Worm (Caenorhabditis elegans): ENCODE measurements around the gene sru-40.

The sru-40 gene

ce11 chrV:9860337-9860736 lies 26.5 kb upstream of the sru-40 start:
- TF ChIP-seq lsy-2 (tag; optimal IDR thresholded peaks at IDR 0.05) = peak; percentile 67
- TF ChIP-seq mab-5 (tag; optimal IDR thresholded peaks at IDR 0.05) = no peak

ce11 chrV:9859863-9860262 lies 26.1 kb upstream of the sru-40 start, which contains the start of gene lsy-12:
lsy-12 (minus strand) TSS chrV:9859963.
- TF ChIP-seq ceh-39 (tag; optimal IDR thresholded peaks at IDR 0.05) (no peak), nhr-76 (tag; optimal IDR thresholded peaks at IDR 0.05) (no peak)

- TF ChIP-seq unc-62 (GFP tag; optimal IDR thresholded peaks at IDR 0.05) (no peak), mep-1 (tag; optimal IDR thresholded peaks at IDR 0.05) (no peak), nhr-76 (tag; optimal IDR thresholded peaks at IDR 0.05) (no peak), flh-1 (GFP tag; optimal IDR thresholded peaks at IDR 0.05) (no peak), lin-13 (tag; optimal IDR thresholded peaks at IDR 0.05) (no peak), lsy-2 (tag; optimal IDR thresholded peaks at IDR 0.05) (no peak), sem-2 (GFP tag; optimal IDR thresholded peaks at IDR 0.05) (no peak), sptf-1 (tag; optimal IDR thresholded peaks at IDR 0.05) (no peak), zip-8 (tag; optimal IDR thresholded peaks at IDR 0.05) (no peak), M03D4.4 (tag; optimal IDR thresholded peaks at IDR 0.05) (no peak), elt-3 (tag; optimal IDR thresholded peaks at IDR 0.05) (no peak), nhr-237 (tag; optimal IDR thresholded peaks at IDR 0.05) (no peak)
Measured at ce11 chrV:9856978-9857377, 23.2 kb upstream of the sru-40 start.

DNA sequence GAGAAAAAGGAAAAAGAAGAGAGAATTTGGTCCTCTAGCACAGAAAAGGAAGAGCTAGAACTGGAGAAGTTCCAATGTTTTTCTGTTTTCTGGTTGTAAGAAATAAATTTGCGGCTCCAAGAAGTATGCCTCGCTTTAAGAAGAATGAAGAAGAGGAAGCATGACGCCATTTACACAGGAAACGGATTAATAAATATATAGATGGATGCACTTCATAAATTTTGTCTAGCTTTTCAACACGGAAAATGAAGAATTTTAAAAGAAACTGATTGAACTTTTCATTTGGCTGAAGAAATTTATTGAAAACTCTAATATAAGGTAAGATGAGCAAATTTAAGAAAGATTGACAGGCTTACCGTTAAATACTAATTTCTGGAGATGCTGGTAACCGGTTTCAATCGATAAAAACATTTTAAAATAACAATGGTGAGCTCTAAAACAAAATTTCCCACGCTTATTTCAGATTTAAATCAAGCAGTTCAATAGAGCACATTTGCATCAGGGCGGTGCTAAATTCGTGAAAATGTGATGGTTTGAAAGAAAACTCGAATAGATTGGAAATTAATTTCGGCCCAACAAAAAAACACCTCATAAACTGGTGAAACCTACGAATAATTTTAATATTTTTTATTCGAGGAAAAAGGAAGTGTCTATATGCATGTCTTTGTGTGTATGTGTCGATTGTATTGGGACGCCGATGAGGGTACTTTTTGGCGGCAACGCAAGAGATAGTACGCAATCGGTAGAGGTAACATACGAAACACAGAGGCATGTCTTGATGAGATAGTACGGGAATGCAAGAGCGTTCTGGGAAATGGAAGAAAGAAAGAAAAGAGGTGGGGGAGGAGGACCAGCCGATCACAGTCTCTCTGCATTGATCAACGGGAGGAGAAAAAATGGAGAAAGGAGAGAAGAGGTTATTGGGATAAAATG lies 22.4 kb upstream of the sru-40 start:
- TF ChIP-seq ces-1 (GFP tag; optimal IDR thresholded peaks at IDR 0.05) = peak; percentile 26
- TF ChIP-seq mls-2 (tag; optimal IDR thresholded peaks at IDR 0.05) = peak; percentile 12
- TF ChIP-seq ceh-39 (tag; optimal IDR thresholded peaks at IDR 0.05) = peak; percentile 49
- TF ChIP-seq drap-1 (GFP tag; optimal IDR thresholded peaks at IDR 0.05) = no peak
- TF ChIP-seq mep-1 (tag; optimal IDR thresholded peaks at IDR 0.05) = peak; percentile 2
- TF ChIP-seq M03D4.4 (tag; optimal IDR thresholded peaks at IDR 0.05) = peak; percentile 19
- TF ChIP-seq lsy-2 (tag; optimal IDR thresholded peaks at IDR 0.05) = peak; percentile 19
- no peak for TF ChIP-seq nhr-237 (tag; optimal IDR thresholded peaks at IDR 0.05)

DNA sequence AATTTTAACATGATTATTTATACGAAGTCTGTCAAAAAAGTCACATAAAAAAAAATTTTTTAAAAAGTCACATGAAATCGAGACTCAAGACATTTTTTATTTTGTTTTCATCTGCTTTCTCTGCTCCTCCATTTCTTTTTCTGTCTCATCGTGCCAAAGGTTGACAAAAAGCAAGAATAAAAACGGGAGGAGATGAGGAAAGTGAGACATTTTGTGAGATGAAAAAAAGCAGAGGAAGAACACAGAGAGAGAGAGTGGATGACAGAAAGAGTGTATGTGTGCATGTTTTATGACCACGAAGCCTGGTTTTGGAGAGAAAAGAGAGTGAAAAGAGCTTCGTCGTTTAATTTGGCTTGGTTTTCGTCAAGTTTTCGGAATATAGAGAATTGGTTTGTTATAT lies 20.0 kb upstream of the sru-40 start:
- no peak for TF ChIP-seq hlh-1 (tag; optimal IDR thresholded peaks at IDR 0.05)
- no peak for TF ChIP-seq mep-1 (tag; optimal IDR thresholded peaks at IDR 0.05)
- no peak for TF ChIP-seq elt-1 (tag; optimal IDR thresholded peaks at IDR 0.05; ENCODE audit: borderline replicate concordance, insufficient read depth)
- no peak for TF ChIP-seq tbx-8 (GFP tag; optimal IDR thresholded peaks at IDR 0.05)
- no peak for TF ChIP-seq ces-1 (GFP tag; optimal IDR thresholded peaks at IDR 0.05)
- no peak for TF ChIP-seq cnd-1 (tag; optimal IDR thresholded peaks at IDR 0.05)
- no peak for TF ChIP-seq unc-120 (tag; optimal IDR thresholded peaks at IDR 0.05; ENCODE audit: poor library complexity, severe bottlenecking)
- no peak for TF ChIP-seq ceh-39 (tag; optimal IDR thresholded peaks at IDR 0.05)
- no peak for TF ChIP-seq nhr-237 (tag; optimal IDR thresholded peaks at IDR 0.05)
- no peak for TF ChIP-seq lsy-2 (tag; optimal IDR thresholded peaks at IDR 0.05)
- TF ChIP-seq flh-1 (GFP tag; optimal IDR thresholded peaks at IDR 0.05) = no peak
- TF ChIP-seq elt-3 (tag; optimal IDR thresholded peaks at IDR 0.05) = no peak
- no peak for TF ChIP-seq lin-13 (tag; optimal IDR thresholded peaks at IDR 0.05)
- no peak for TF ChIP-seq blmp-1 (tag; optimal IDR thresholded peaks at IDR 0.05)
- no peak for TF ChIP-seq nhr-12 (tag; optimal IDR thresholded peaks at IDR 0.05)
- no peak for TF ChIP-seq unc-62 (GFP tag; optimal IDR thresholded peaks at IDR 0.05)
- no peak for TF ChIP-seq ztf-11 (tag; optimal IDR thresholded peaks at IDR 0.05)

DNA sequence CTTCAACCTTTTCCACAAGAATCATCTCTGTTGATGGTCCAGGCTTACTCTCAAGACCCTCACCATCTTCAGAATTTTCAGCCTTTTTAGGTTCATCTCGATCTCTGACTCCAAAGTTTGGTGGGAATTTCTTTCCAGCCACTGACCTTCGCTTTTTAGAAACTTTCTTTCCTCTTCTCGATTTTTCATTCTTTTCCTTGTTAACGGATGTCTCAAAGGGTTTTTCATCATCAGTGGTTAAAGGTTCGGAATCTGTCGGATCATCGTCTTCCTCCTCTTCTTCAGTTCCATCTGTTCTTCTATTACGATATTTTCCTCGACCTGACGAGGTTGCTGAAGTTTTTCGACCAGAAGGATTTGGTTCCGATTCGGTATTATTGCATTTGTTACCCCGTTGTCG lies 14.8 kb upstream of the sru-40 start:
- TF ChIP-seq lin-13 (tag; optimal IDR thresholded peaks at IDR 0.05) = no peak
- TF ChIP-seq unc-39 (tag; optimal IDR thresholded peaks at IDR 0.05) = no peak
- no peak for TF ChIP-seq nhr-12 (tag; optimal IDR thresholded peaks at IDR 0.05)
- no peak for TF ChIP-seq nhr-28 (tag; optimal IDR thresholded peaks at IDR 0.05)
- TF ChIP-seq sptf-1 (tag; optimal IDR thresholded peaks at IDR 0.05) = no peak
- no peak for TF ChIP-seq sem-2 (GFP tag; optimal IDR thresholded peaks at IDR 0.05)
- no peak for TF ChIP-seq lin-32 (GFP tag; optimal IDR thresholded peaks at IDR 0.05)
- TF ChIP-seq tbx-8 (GFP tag; optimal IDR thresholded peaks at IDR 0.05) = no peak
- no peak for TF ChIP-seq ceh-39 (tag; optimal IDR thresholded peaks at IDR 0.05)
- no peak for TF ChIP-seq nhr-76 (tag; optimal IDR thresholded peaks at IDR 0.05)
- no peak for TF ChIP-seq flh-1 (GFP tag; optimal IDR thresholded peaks at IDR 0.05)
- TF ChIP-seq mab-5 (tag; optimal IDR thresholded peaks at IDR 0.05) = no peak
- no peak for TF ChIP-seq M03D4.4 (tag; optimal IDR thresholded peaks at IDR 0.05)

All from whole organism, mixed stage, embryonic.